Fruit fly (Drosophila melanogaster) whole organism, adult: Measurements from ENCODE around the gene betaGlu.
A peak's percentile ranks its signal among the peaks of the same experiment; 100 is the strongest.

ENCODE experiments used
- CG11617 ChIP-seq: fragments of 200-800 bp; sonication (Bioruptor generic); optimal IDR thresholded peaks from 2 replicates; lab custom pipeline; 2017; ENCODE audit warnings: mild to moderate bottlenecking, missing biosample characterization, missing genetic modification reagents, missing genetic modification characterization
- CG12768 ChIP-seq: fragments of 200-800 bp; sonication (Bioruptor generic); optimal IDR thresholded peaks from 2 replicates; lab custom pipeline; 2017; ENCODE audit warnings: missing biosample characterization, missing genetic modification characterization, mild to moderate bottlenecking, moderate library complexity, missing genetic modification reagents
- CG14711 ChIP-seq: fragments of 200-800 bp; sonication (Bioruptor generic); optimal IDR thresholded peaks from 2 replicates; lab custom pipeline; 2018; ENCODE audit warnings: missing biosample characterization, mild to moderate bottlenecking, missing genetic modification characterization, moderate library complexity
- CG1620 ChIP-seq: fragments of 200-800 bp; sonication (Bioruptor generic); optimal IDR thresholded peaks from 2 replicates; lab custom pipeline; 2016; ENCODE audit warnings: missing biosample characterization, missing genetic modification characterization
- CG33017 ChIP-seq: fragments of 200-800 bp; sonication (Bioruptor generic); optimal IDR thresholded peaks from 2 replicates; lab custom pipeline; 2018; ENCODE audit warnings: missing biosample characterization, mild to moderate bottlenecking, missing genetic modification characterization, moderate library complexity
- CG5204 ChIP-seq: fragments of 200-800 bp; sonication (Bioruptor generic); optimal IDR thresholded peaks from 2 replicates; lab custom pipeline; 2016; ENCODE audit warnings: missing biosample characterization, missing genetic modification characterization
- CG7045 ChIP-seq: fragments of 200-800 bp; sonication (Bioruptor generic); optimal IDR thresholded peaks from 2 replicates; lab custom pipeline; 2017; ENCODE audit warnings: missing biosample characterization, mild to moderate bottlenecking, missing genetic modification characterization
- CG7101 ChIP-seq: fragments of 200-800 bp; sonication (Bioruptor generic); optimal IDR thresholded peaks from 2 replicates; lab custom pipeline; 2018; ENCODE audit warnings: missing biosample characterization, mild to moderate bottlenecking, missing genetic modification characterization, moderate library complexity
- Clk ChIP-seq: fragments of 200-800 bp; sonication (Bioruptor generic); optimal IDR thresholded peaks from 2 replicates; lab custom pipeline; 2017; ENCODE audit warnings: missing biosample characterization, missing genetic modification characterization
- Crg-1 ChIP-seq: fragments of 200-800 bp; sonication (Bioruptor generic); optimal IDR thresholded peaks from 2 replicates; lab custom pipeline; 2016; ENCODE audit warnings: missing biosample characterization, missing genetic modification characterization
- Hr96 ChIP-seq: fragments of 200-800 bp; sonication (Bioruptor generic); optimal IDR thresholded peaks from 2 replicates; lab custom pipeline; 2016; ENCODE audit warnings: missing biosample characterization, missing genetic modification characterization
- Mnt ChIP-seq: fragments of 200-800 bp; sonication (Bioruptor generic); optimal IDR thresholded peaks from 2 replicates; lab custom pipeline; 2016; ENCODE audit warnings: missing biosample characterization, mild to moderate bottlenecking, missing genetic modification characterization
- bab1 ChIP-seq: fragments of 200-800 bp; sonication (Bioruptor generic); optimal IDR thresholded peaks from 3 replicates; lab custom pipeline; 2019; ENCODE audit warnings: missing biosample characterization, mild to moderate bottlenecking, missing genetic modification characterization, moderate library complexity
- cic ChIP-seq: fragments of 200-800 bp; sonication (Bioruptor generic); optimal IDR thresholded peaks from 2 replicates; lab custom pipeline; 2017; ENCODE audit warnings: missing biosample characterization, mild to moderate bottlenecking, missing genetic modification characterization, moderate library complexity
- cnc ChIP-seq, 2 experiments: fragments of >200 bp; optimal IDR thresholded peaks; 2 replicates each; lab custom pipeline; 2017
- kay ChIP-seq: fragments of 200-800 bp; sonication (Bioruptor generic); peaks from one replicate; lab custom pipeline; 2016; ENCODE audit warnings: missing biosample characterization, missing genetic modification characterization, borderline replicate concordance
- ovo ChIP-seq: fragments of 200-800 bp; sonication (Bioruptor generic); optimal IDR thresholded peaks from 2 replicates; lab custom pipeline; 2016; ENCODE audit warnings: missing biosample characterization, missing genetic modification characterization
- pad ChIP-seq: fragments of 200-800 bp; sonication (Bioruptor generic); optimal IDR thresholded peaks from 3 replicates; lab custom pipeline; 2017; ENCODE audit warnings: missing biosample characterization, missing genetic modification characterization, mild to moderate bottlenecking, moderate library complexity, missing genetic modification reagents
- tj ChIP-seq: fragments of 200-800 bp; sonication (Bioruptor generic); optimal IDR thresholded peaks from 3 replicates; lab custom pipeline; 2017; ENCODE audit warnings: missing biosample characterization, mild to moderate bottlenecking, missing genetic modification characterization, moderate library complexity
- toe ChIP-seq: fragments of 200-800 bp; sonication (Bioruptor generic); optimal IDR thresholded peaks from 2 replicates; lab custom pipeline; 2016; ENCODE audit warnings: missing biosample characterization, missing genetic modification characterization

The betaGlu gene

DNA sequence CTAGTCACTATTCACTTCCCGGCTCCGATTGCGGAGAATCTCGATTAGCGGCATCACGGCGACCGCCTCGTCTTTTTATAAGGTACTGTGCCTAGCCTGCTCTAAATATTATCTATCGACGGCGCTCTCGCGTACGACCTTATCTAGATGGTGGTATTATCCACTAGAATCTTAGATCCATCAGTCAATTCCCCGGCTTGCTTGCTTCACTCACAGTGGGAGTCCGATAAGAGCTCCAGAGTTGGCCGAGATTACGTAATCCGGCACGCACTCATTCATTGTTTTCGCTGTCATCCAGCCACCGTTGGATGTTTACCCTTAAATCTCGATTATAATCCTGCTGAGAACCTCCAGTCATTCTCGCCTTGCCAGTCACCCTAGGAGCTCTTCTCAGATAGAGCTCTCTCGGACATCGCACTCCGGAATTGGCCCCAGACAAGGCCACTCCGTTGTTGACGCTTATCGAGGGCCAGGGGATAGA lies 10.1 kb downstream of the betaGlu start, which contains the start of gene Smvt:
Smvt (minus strand) TSS at position 51 of the 481 bp plus-strand sequence.
- no peak for TF ChIP-seq CG7045 (GFP tag; lab: Kevin White, UChicago)
- TF ChIP-seq cnc (optimal IDR thresholded peaks at IDR 0.05; lab: Kevin White, UChicago): peak in 1 of 2 experiments; percentile 13
- TF ChIP-seq Crg-1 (GFP tag; lab: Kevin White, UChicago): no peak
- peak; percentile 83 for TF ChIP-seq cic
- no peak for TF ChIP-seq bab1 (GFP tag; lab: Kevin White, UChicago)
- no peak for TF ChIP-seq kay (GFP tag; lab: Kevin White, UChicago)

DNA sequence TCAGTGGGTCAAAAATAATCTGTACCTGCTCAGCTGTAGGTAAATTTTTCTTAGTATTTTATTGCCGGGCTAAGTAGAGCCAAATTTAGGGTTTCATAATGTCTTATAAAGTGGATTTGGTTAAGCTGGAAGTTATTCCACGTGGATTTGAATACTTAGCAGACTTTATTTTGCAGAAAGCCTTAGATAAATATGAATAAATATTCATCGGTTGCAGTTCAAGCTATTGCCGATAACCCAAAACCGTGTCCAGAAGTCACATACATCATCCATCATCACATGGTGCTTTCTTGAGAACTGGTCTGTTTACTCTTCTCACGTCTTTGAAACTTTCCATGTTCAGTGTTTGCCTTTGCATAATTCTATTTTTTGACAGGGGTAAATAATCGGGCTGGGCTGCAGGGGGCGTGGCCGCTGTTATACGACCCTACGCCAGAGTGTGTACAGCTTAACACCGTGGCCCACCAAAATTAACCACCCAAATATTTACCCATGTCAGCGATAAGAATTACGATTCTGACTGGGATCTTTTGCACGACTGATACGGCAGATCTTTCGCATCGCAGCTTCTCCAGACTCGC lies 13.0 kb downstream of the betaGlu start, which contains the start of gene CG2187:
CG2187 (minus strand) TSS at position 51 of the 581 bp plus-strand sequence.
- TF ChIP-seq cic (no peak), CG12768 (no peak), CG7101 (tag; lab: Kevin White, UChicago) (no peak), toe (GFP tag; lab: Kevin White, UChicago) (no peak), CG7045 (GFP tag; lab: Kevin White, UChicago) (no peak), kay (GFP tag; lab: Kevin White, UChicago) (peak; percentile 17)

DNA sequence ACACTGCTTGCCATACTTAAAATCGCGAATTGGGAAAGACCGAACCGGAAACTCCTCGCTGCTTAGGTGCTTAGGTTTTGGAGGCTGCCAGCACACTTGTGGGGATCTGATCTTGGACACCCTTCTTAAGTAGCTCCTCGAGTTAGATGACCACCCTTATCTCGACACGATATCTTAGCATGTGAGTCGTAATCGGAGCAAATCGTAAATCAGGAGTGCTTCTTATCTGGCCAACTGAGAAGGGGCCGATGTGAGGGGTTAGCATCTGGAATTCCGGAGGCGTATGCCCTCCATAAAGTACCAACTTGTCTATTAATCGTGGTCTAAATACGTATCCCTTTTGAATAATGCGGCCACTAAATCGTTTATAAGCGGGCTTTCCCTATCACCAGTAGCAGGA lies 17.0 kb downstream of the betaGlu start, which contains the start of gene salt:
salt (minus strand) TSS at position 101 of the 400 bp plus-strand sequence.
- TF ChIP-seq CG14711 (tag; lab: Kevin White, UChicago) (no peak), cnc (optimal IDR thresholded peaks at IDR 0.05; lab: Kevin White, UChicago) (no peak), bab1 (GFP tag; lab: Kevin White, UChicago) (no peak), tj (GFP tag; lab: Kevin White, UChicago) (no peak), Crg-1 (GFP tag; lab: Kevin White, UChicago) (no peak), Clk (GFP tag; lab: Kevin White, UChicago) (no peak), toe (GFP tag; lab: Kevin White, UChicago) (no peak), pad (GFP tag; lab: Kevin White, UChicago) (no peak), cic (no peak), CG1620 (no peak), CG12768 (no peak), CG7045 (GFP tag; lab: Kevin White, UChicago) (no peak), CG11617 (GFP tag; lab: Kevin White, UChicago) (no peak), Hr96 (GFP tag; lab: Kevin White, UChicago) (no peak), CG33017 (tag; lab: Kevin White, UChicago) (no peak)

DNA sequence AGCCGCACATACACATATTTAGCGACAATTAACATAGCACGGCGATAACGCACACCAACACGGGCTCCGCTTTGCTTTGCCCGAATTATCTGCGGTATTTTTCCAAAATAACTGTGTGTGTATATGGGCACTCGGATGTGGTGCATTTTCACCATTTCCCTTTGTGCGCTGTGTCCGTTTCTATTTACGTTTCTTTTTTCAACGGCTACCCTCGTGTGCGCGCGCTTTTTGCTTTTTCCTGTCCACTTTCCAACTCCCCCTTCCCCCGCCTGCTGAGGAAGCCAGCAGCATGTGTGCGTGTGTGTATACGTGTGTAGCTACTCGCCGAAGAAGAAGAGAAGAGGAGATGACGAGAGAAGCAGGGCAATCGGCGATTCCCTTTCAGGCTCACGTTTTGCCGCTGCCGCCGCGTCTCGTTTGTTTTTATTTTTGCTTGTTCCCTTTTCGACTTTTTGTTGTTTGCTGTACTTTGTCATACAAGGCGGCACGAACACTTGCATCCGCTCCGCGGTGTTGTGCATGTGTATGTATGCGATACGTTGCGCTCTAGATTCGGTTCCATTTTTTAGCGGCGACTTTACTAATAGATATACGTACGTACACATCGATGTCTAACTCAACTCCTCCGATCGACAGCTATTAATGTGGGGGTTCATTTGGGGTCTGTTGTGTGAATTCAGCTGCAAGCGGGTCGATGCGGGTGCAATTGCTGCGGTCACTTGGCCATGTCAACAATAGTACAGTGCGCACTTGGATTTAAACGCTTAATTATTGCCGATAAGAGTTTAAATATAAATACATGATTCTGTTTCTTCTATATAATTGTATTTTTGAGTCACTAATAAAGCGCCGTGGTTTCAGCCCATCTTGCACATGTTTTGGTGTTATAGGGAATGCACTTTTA lies 23.3 kb downstream of the betaGlu start:
- no peak for TF ChIP-seq CG1620
- no peak for TF ChIP-seq Crg-1 (GFP tag; lab: Kevin White, UChicago)
- TF ChIP-seq pad (GFP tag; lab: Kevin White, UChicago): peak; percentile 60
- no peak for TF ChIP-seq CG33017 (tag; lab: Kevin White, UChicago)
- TF ChIP-seq Mnt (GFP tag; lab: Kevin White, UChicago): peak; percentile 99
- TF ChIP-seq Hr96 (GFP tag; lab: Kevin White, UChicago): peak; percentile 49
- peak; percentile 28 for TF ChIP-seq ovo (GFP tag; lab: Kevin White, UChicago)
- TF ChIP-seq CG12768: peak; percentile 28
- peak; percentile 93 for TF ChIP-seq cic
- no peak for TF ChIP-seq cnc (optimal IDR thresholded peaks at IDR 0.05; lab: Kevin White, UChicago)
- TF ChIP-seq CG5204 (GFP tag; lab: Kevin White, UChicago): no peak
- no peak for TF ChIP-seq CG14711 (tag; lab: Kevin White, UChicago)
- TF ChIP-seq CG11617 (GFP tag; lab: Kevin White, UChicago): peak; percentile 69
- peak; percentile 5 for TF ChIP-seq CG7101 (tag; lab: Kevin White, UChicago)
- TF ChIP-seq Clk (GFP tag; lab: Kevin White, UChicago): no peak
- peak; percentile 16 for TF ChIP-seq bab1 (GFP tag; lab: Kevin White, UChicago)
- no peak for TF ChIP-seq CG7045 (GFP tag; lab: Kevin White, UChicago)
- no peak for TF ChIP-seq kay (GFP tag; lab: Kevin White, UChicago)
- TF ChIP-seq tj (GFP tag; lab: Kevin White, UChicago): peak; percentile 40
- TF ChIP-seq toe (GFP tag; lab: Kevin White, UChicago): no peak

DNA sequence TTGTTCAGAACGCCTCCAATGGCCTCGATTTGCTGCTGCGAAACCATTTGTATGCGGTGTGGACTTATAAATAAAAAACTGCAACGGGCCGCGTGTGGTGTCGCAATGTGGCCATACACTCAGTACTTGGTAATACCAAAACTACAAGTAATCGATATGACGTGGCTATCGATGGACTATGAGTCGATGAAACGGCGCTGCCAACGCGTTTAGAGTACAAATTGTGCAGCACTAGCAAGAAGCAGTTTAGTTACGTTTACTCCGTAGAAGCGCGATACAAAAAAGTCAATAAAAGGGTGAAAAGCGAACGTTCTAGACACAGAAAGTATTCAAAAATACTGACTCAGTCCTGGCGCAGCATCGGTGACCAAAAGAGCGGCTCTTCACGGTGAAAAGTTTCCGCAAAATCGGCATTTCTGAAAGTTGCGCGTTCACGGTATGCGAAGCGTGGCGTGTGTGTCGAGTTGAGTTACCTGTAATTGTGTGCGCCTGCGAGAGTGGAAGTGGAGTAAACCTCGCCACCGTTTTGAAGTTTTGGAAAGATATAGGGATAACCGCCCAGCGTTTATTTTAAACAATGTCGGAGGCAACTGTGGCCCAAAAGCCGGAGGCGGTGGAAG lies 24.1 kb downstream of the betaGlu start, which contains the start of the genes nero and CG1910:
nero (minus strand) TSS at position 130 of the 620 bp plus-strand sequence.
CG1910 (plus strand) TSS at position 215 of the 620 bp plus-strand sequence.
- TF ChIP-seq CG1620 (peak; percentile 18), CG33017 (tag; lab: Kevin White, UChicago) (no peak), bab1 (GFP tag; lab: Kevin White, UChicago) (peak; percentile 42), cnc (optimal IDR thresholded peaks at IDR 0.05; lab: Kevin White, UChicago) (no peak), CG14711 (tag; lab: Kevin White, UChicago) (no peak), CG7101 (tag; lab: Kevin White, UChicago) (peak; percentile 54), kay (GFP tag; lab: Kevin White, UChicago) (no peak), Mnt (GFP tag; lab: Kevin White, UChicago) (peak; percentile 96), CG7045 (GFP tag; lab: Kevin White, UChicago) (no peak), ovo (GFP tag; lab: Kevin White, UChicago) (no peak), CG5204 (GFP tag; lab: Kevin White, UChicago) (no peak), Crg-1 (GFP tag; lab: Kevin White, UChicago) (peak; percentile 18), CG12768 (no peak), tj (GFP tag; lab: Kevin White, UChicago) (peak; percentile 85), CG11617 (GFP tag; lab: Kevin White, UChicago) (no peak), pad (GFP tag; lab: Kevin White, UChicago) (no peak), toe (GFP tag; lab: Kevin White, UChicago) (peak; percentile 0), Clk (GFP tag; lab: Kevin White, UChicago) (no peak), cic (no peak)
